Worm (Caenorhabditis elegans) whole organism, midembryonic: ENCODE data around the gene lys-1.

Experiments used
- flt-1 ChIP-seq: fragments of 200-800 bp; sonication (Bioruptor generic); IDR thresholded peaks from 2 replicates; pipeline ENCODE4 v1.3.6; 2022; ENCODE audit warnings: missing genetic modification characterization, missing compliant biosample characterization
- klf-2 ChIP-seq: fragments of 200-800 bp; sonication (Bioruptor generic); conservative IDR thresholded peaks from 2 replicates; pipeline ENCODE4 v1.3.6; 2022; ENCODE audit warnings: missing genetic modification reagents, missing genetic modification characterization, missing compliant biosample characterization

DNA sequence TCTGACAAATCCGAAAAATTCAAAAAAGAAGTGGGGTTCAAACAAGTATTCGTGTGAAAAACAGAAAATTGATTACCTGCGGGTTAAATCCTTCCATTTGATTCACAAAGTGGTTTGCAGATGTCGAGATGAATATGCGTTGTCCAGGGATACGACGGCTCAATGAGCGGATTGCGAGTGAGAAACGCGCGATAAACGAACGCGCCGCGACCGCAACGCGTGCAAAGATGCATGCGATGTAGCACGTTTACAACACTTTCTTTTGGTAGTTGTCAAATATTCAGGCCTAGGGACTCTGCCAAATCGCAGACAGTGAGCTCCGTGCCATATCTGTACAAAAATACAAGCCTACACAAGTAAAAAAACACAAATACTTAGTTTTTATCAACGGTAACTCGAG, 39.0 kb upstream of the lys-1 start, which contains the start of gene fubl-1:
- TF ChIP-seq klf-2 (GFP tag; lab: Robert Waterston, UW) = no peak
- TF ChIP-seq flt-1 (GFP tag; lab: Robert Waterston, UW) = no peak
